Fruit fly (Drosophila melanogaster): ENCODE results near the gene CG42675.
A peak's percentile ranks its signal among the peaks of the same experiment; 100 is the strongest.

Gene CG42675

DNA sequence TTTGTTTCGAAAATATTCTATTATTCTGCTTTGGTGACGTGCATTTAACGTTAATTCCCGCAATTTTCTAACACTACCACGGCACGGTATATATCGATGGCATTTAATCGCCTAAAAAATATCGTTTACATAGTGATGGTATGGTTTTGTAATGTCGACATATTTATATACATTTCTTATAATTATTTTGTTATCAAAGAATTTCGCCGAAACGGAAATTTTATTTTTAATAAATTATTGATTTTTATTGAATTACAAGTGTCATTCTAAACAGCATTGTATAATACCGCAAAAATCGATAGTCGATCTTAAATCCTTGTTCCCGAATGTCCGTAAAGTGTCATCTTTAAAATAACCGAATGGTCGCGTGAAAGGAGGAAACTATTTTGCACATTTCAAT, 11.0 kb downstream of the CG42675 start, which contains the start of the genes Sec20 and dgrn (continued):
- TF ChIP-seq run (tag; optimal IDR thresholded peaks at IDR 0.05) (no peak), D19B (GFP tag; optimal IDR thresholded peaks at IDR 0.05) (peak; percentile 38), CG2120 (GFP tag; optimal IDR thresholded peaks at IDR 0.05) (peak; percentile 84), CG12744 (GFP tag; optimal IDR thresholded peaks at IDR 0.05) (no peak), CG4404 (GFP tag; IDR thresholded peaks at IDR 0.05) (peak; percentile 53), p53 (GFP tag; optimal IDR thresholded peaks at IDR 0.05) (no peak), Taf1 (GFP tag; IDR thresholded peaks at IDR 0.05) (0 out of 2 replicates have a peak, but pooled peaks have one; percentile 28), CG18764 (GFP tag; optimal IDR thresholded peaks at IDR 0.05) (peak; percentile 63), pho (GFP tag; optimal IDR thresholded peaks at IDR 0.05) (peak; percentile 29), ssp (GFP tag; IDR thresholded peaks at IDR 0.05) (no peak; the same call in 1 of the 2 replicates), CG6272 (GFP tag; IDR thresholded peaks at IDR 0.05) (peak; percentile 73), CG14667 (GFP tag; IDR thresholded peaks at IDR 0.05) (no peak), prd (optimal IDR thresholded peaks at IDR 0.05) (no peak), prd (GFP tag; IDR thresholded peaks at IDR 0.05) (peak; percentile 75), Opbp (GFP tag; IDR thresholded peaks at IDR 0.05; ENCODE audit: partially characterized antibody) (peak; percentile 94), CG8388 (GFP tag; optimal IDR thresholded peaks at IDR 0.05) (peak; percentile 66), CG15073 (GFP tag; optimal IDR thresholded peaks at IDR 0.05) (no peak), CG31441 (GFP tag; IDR thresholded peaks at IDR 0.05) (peak; percentile 78), onecut (GFP tag; IDR thresholded peaks at IDR 0.05) (peak; percentile 41), crc (GFP tag; optimal IDR thresholded peaks at IDR 0.05) (no peak), Hand (GFP tag; optimal IDR thresholded peaks at IDR 0.05) (no peak), Lpt (GFP tag; optimal IDR thresholded peaks at IDR 0.05) (no peak), scrt (GFP tag; optimal IDR thresholded peaks at IDR 0.05) (no peak), CG12236 (GFP tag; optimal IDR thresholded peaks at IDR 0.05) (no peak), pnt (GFP tag; optimal IDR thresholded peaks at IDR 0.05) (peak; percentile 11), exex (tag; optimal IDR thresholded peaks at IDR 0.05) (peak; percentile 56), Tbp (GFP tag; optimal IDR thresholded peaks at IDR 0.05) (no peak), Ets65A (GFP tag) (peak; percentile 92), cato (GFP tag; optimal IDR thresholded peaks at IDR 0.05; ENCODE audit: borderline replicate concordance) (peak; percentile 50), nerfin-1 (tag; optimal IDR thresholded peaks at IDR 0.05) (peak; percentile 60), CG6654 (GFP tag; optimal IDR thresholded peaks at IDR 0.05) (no peak), Nf-YC (tag; optimal IDR thresholded peaks at IDR 0.05) (peak; percentile 66), en (GFP tag; optimal IDR thresholded peaks at IDR 0.05) (no peak), E2f2 (GFP tag; IDR thresholded peaks at IDR 0.05) (peak; percentile 69), B-H1 (GFP tag; IDR thresholded peaks at IDR 0.05) (no peak), Dek (tag; optimal IDR thresholded peaks at IDR 0.05) (peak; percentile 62), sna (GFP tag; IDR thresholded peaks at IDR 0.05; ENCODE audit: partially characterized antibody) (peak; percentile 95), zen2 (GFP tag; IDR thresholded peaks at IDR 0.05; ENCODE audit: partially characterized antibody) (peak; percentile 90), chm (GFP tag; IDR thresholded peaks at IDR 0.05) (no peak), MBD-R2 (GFP tag; IDR thresholded peaks at IDR 0.05) (peak; percentile 92), CG4360 (GFP tag; IDR thresholded peaks at IDR 0.05) (no peak), inv (GFP tag; IDR thresholded peaks at IDR 0.05; ENCODE audit: partially characterized antibody) (peak; percentile 96), eyg (GFP tag; optimal IDR thresholded peaks at IDR 0.05) (no peak), sisA (GFP tag; IDR thresholded peaks at IDR 0.05) (peak; percentile 60), tin (GFP tag; optimal IDR thresholded peaks at IDR 0.05) (peak; percentile 65), wor (GFP tag; IDR thresholded peaks at IDR 0.05) (no peak), org-1 (GFP tag; optimal IDR thresholded peaks at IDR 0.05) (no peak), jigr1 (GFP tag; IDR thresholded peaks at IDR 0.05) (no peak), CG13624 (GFP tag; optimal IDR thresholded peaks at IDR 0.05) (peak; percentile 25), CG2129 (GFP tag; IDR thresholded peaks at IDR 0.05; ENCODE audit: partially characterized antibody) (peak; percentile 84), psq (GFP tag; optimal IDR thresholded peaks at IDR 0.05) (peak; percentile 35), Gsc (GFP tag; IDR thresholded peaks at IDR 0.05) (no peak), Jarid2 (GFP tag; optimal IDR thresholded peaks at IDR 0.05) (no peak)
